Worm (Caenorhabditis elegans) whole organism, L1 larva: ENCODE data around the gene acaa-2.

Experiments used
- aha-1 ChIP-seq: fragments of 150-350 bp; optimal IDR thresholded peaks from 2 replicates; lab custom pipeline; 2014; ENCODE audit warnings: missing biosample characterization, missing genetic modification characterization
- aly-2 ChIP-seq: fragments of 150-350 bp; optimal IDR thresholded peaks from 2 replicates; lab custom pipeline; 2014; ENCODE audit warnings: missing biosample characterization, missing genetic modification characterization
- ama-1 ChIP-seq: fragments of 150-350 bp; optimal IDR thresholded peaks from 2 replicates; lab custom pipeline; 2014
- ceh-82 ChIP-seq, 3 experiments: fragments of 150-350 bp in 1 of 3; sonication (generic microtip) in 2 of 3; optimal IDR thresholded peaks; 2 replicates each; lab custom pipeline; 2014 to 2017; ENCODE audit warnings: missing biosample characterization in 3 of 3, missing genetic modification characterization in 3 of 3
- dpl-1 ChIP-seq, 3 experiments: fragments of 150-350 bp in 2 of 3; sonication (generic microtip) in 1 of 3; optimal IDR thresholded peaks; 2 replicates each; lab custom pipeline; 2014 to 2017; ENCODE audit warnings: missing biosample characterization in 3 of 3, missing genetic modification characterization in 3 of 3, missing genetic modification reagents in 3 of 3
- egl-27 ChIP-seq, 2 experiments: fragments of 150-350 bp in 1 of 2; sonication (generic microtip); optimal IDR thresholded peaks; 3 replicates each; lab custom pipeline; 2017 to 2018; ENCODE audit warnings: missing biosample characterization in 2 of 2, missing genetic modification characterization in 2 of 2, missing genetic modification reagents in 2 of 2
- fkh-10 ChIP-seq: sonication (generic microtip); optimal IDR thresholded peaks from 2 replicates; lab custom pipeline; 2017; ENCODE audit warnings: missing biosample characterization, missing genetic modification reagents, missing genetic modification characterization
- fos-1 ChIP-seq: fragments of 150-350 bp; optimal IDR thresholded peaks from 2 replicates; lab custom pipeline; 2014; ENCODE audit warnings: missing biosample characterization, missing genetic modification characterization
- jun-1 ChIP-seq: fragments of 150-350 bp; optimal IDR thresholded peaks from 2 replicates; lab custom pipeline; 2014; ENCODE audit warnings: missing biosample characterization, missing genetic modification reagents, missing genetic modification characterization
- lin-13 ChIP-seq: fragments of 150-350 bp; optimal IDR thresholded peaks from 2 replicates; lab custom pipeline; 2014; ENCODE audit warnings: missing biosample characterization, missing genetic modification reagents, missing genetic modification characterization
- nhr-90 ChIP-seq: sonication (generic microtip); optimal IDR thresholded peaks from 2 replicates; lab custom pipeline; 2016; ENCODE audit warnings: mild to moderate bottlenecking, missing genetic modification characterization, missing compliant biosample characterization; ENCODE audit not compliant: poor library complexity
- unc-130 ChIP-seq: fragments of 150-350 bp; optimal IDR thresholded peaks from 2 replicates; lab custom pipeline; 2017; ENCODE audit warnings: missing biosample characterization, missing genetic modification characterization, inconsistent platforms
- unc-62 ChIP-seq: fragments of 150-350 bp; optimal IDR thresholded peaks from 2 replicates; lab custom pipeline; 2014; ENCODE audit warnings: missing biosample characterization, missing genetic modification reagents, missing genetic modification characterization
- ztf-11 ChIP-seq, 2 experiments: sonication (generic microtip); optimal IDR thresholded peaks; 2 replicates each; lab custom pipeline; 2016 to 2017; ENCODE audit warnings: missing genetic modification characterization in 2 of 2, missing biosample characterization in 1 of 2, missing compliant biosample characterization in 1 of 2

DNA sequence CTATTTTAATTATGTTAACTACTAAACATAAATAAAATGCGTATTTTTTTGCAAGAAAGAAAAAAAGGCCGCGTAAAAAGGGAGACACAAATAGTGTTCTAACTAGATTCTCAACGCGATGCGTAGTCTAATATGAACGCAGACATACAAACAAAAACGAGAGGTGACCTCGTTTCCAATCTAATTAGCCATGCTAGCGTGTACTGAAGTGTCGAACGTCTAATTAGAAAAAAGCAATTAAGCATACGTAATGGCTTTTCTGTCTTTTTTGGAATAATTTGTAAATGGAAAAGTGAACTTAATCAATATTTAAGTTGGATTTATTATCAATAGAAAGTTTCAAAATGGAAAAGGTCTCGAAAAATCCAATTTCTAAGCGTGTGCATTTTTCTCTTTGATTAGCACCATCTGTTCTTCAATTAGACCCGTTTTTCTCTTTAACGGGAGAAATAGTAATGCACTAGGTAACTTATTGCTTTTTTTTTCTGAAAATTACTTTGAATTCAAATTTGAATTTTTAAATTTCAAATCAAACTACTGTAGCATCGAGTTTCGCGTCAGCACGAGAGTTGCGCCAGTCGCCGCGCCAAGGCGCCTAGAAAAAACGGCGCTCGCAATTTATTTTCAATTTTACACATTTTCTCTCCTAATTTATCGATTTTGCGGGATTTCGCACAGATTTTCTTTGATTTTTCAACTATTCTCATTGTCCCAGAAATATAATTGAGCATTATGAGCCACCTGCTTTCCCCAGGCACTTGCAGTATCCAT is 4.0 kb upstream of the acaa-2 start:
- TF ChIP-seq jun-1 (tag; lab: Kevin White, UChicago), result no peak
- no peak for TF ChIP-seq fos-1 (tag; lab: Kevin White, UChicago)
- TF ChIP-seq aha-1 (tag; lab: Kevin White, UChicago), result no peak
- TF ChIP-seq unc-62 (GFP tag; lab: Kevin White, UChicago), result no peak
- TF ChIP-seq fkh-10, result no peak
- TF ChIP-seq lin-13 (GFP tag; lab: Kevin White, UChicago), result peak; percentile 34
- peak; percentile 28 for TF ChIP-seq nhr-90 (tag; lab: Kevin White, UChicago)
- no peak for TF ChIP-seq ztf-11 (tag; optimal IDR thresholded peaks at IDR 0.05; lab: Kevin White, UChicago)
- TF ChIP-seq aly-2, result no peak
- no peak for TF ChIP-seq unc-130
- TF ChIP-seq ceh-82 (tag; optimal IDR thresholded peaks at IDR 0.05; lab: Kevin White, UChicago), result peak in 1 of 3 experiments; percentile 3
- no peak for TF ChIP-seq ama-1
- peak; percentile 53 to 82 (median 78) for TF ChIP-seq dpl-1 (GFP tag; optimal IDR thresholded peaks at IDR 0.05; lab: Kevin White, UChicago)
- no peak for TF ChIP-seq egl-27 (tag; optimal IDR thresholded peaks at IDR 0.05; lab: Kevin White, UChicago)
